Fruit fly (Drosophila melanogaster) whole organism, embryonic: Measurements from ENCODE around the gene CG7991.

ENCODE experiments used
- Bteb2 ChIP-seq: fragments of 200-800 bp; sonication (Bioruptor generic); optimal IDR thresholded peaks from 2 replicates; lab custom pipeline; 2016; ENCODE audit warnings: missing biosample characterization, missing genetic modification characterization
- CG10979 ChIP-seq: fragments of 200-800 bp; sonication (Bioruptor generic); optimal IDR thresholded peaks from 2 replicates; lab custom pipeline; 2018; ENCODE audit warnings: missing biosample characterization, mild to moderate bottlenecking, missing genetic modification characterization, moderate library complexity
- CG11085 ChIP-seq: fragments of 200-800 bp; sonication (Bioruptor generic); IDR thresholded peaks from 2 replicates; pipeline ENCODE4 v1.3.6; 2022; ENCODE audit warnings: missing biosample characterization, missing genetic modification characterization
- CG11696 ChIP-seq: fragments of 200-800 bp; sonication (Bioruptor generic); IDR thresholded peaks from 2 replicates; pipeline ENCODE4 v1.3.6; 2022; ENCODE audit warnings: missing biosample characterization, missing genetic modification characterization
- CG13894 ChIP-seq: fragments of 200-800 bp; sonication (Bioruptor generic); optimal IDR thresholded peaks from 3 replicates; lab custom pipeline; 2018; ENCODE audit warnings: missing biosample characterization, mild to moderate bottlenecking, missing genetic modification characterization, moderate library complexity
- CG15011 ChIP-seq: fragments of 200-800 bp; sonication (Bioruptor generic); optimal IDR thresholded peaks from 3 replicates; lab custom pipeline; 2018; ENCODE audit warnings: missing biosample characterization, mild to moderate bottlenecking, missing genetic modification characterization
- CG15479 ChIP-seq: fragments of 200-800 bp; sonication (Bioruptor generic); optimal IDR thresholded peaks from 3 replicates; lab custom pipeline; 2019; ENCODE audit warnings: missing biosample characterization, mild to moderate bottlenecking, missing genetic modification characterization, moderate library complexity
- CG1647 ChIP-seq: fragments of 200-800 bp; sonication (Bioruptor generic); optimal IDR thresholded peaks from 3 replicates; lab custom pipeline; 2016; ENCODE audit warnings: missing biosample characterization, missing genetic modification characterization
- CG16863 ChIP-seq: fragments of 200-800 bp; sonication (Bioruptor generic); optimal IDR thresholded peaks from 3 replicates; lab custom pipeline; 2016; ENCODE audit warnings: missing biosample characterization, missing genetic modification characterization
- CG17186 ChIP-seq: fragments of 200-800 bp; sonication (Bioruptor generic); optimal IDR thresholded peaks from 3 replicates; lab custom pipeline; 2017; ENCODE audit warnings: missing biosample characterization, missing genetic modification reagents, missing genetic modification characterization
- CG17385 ChIP-seq: fragments of 200-800 bp; sonication (Bioruptor generic); optimal IDR thresholded peaks from 3 replicates; lab custom pipeline; 2018; ENCODE audit warnings: missing biosample characterization, mild to moderate bottlenecking, missing genetic modification characterization
- CG18011 ChIP-seq: fragments of 200-800 bp; sonication (Bioruptor generic); optimal IDR thresholded peaks from 2 replicates; lab custom pipeline; 2017; ENCODE audit warnings: missing biosample characterization, missing genetic modification characterization, mild to moderate bottlenecking, moderate library complexity, missing genotype
- CG18599 ChIP-seq: fragments of 200-800 bp; sonication (Bioruptor generic); optimal IDR thresholded peaks from 3 replicates; lab custom pipeline; 2017; ENCODE audit warnings: missing biosample characterization, missing genetic modification characterization, mild to moderate bottlenecking, moderate library complexity, missing genetic modification reagents
- CG2120 ChIP-seq: fragments of 200-800 bp; sonication (Bioruptor generic); optimal IDR thresholded peaks from 3 replicates; lab custom pipeline; 2016; ENCODE audit warnings: missing biosample characterization, missing genetic modification characterization
- CG31224 ChIP-seq: fragments of 200-800 bp; sonication (Bioruptor generic); IDR thresholded peaks from 2 replicates; pipeline ENCODE4 v1.3.6; 2022; ENCODE audit warnings: missing biosample characterization, missing genetic modification characterization
- CG3838 ChIP-seq: fragments of 200-800 bp; sonication (Bioruptor generic); optimal IDR thresholded peaks from 3 replicates; lab custom pipeline; 2016; ENCODE audit warnings: missing biosample characterization, missing genetic modification characterization
- CG4617 ChIP-seq: fragments of 200-800 bp; sonication (Bioruptor generic); optimal IDR thresholded peaks from 3 replicates; lab custom pipeline; 2016; ENCODE audit warnings: missing biosample characterization, missing genetic modification characterization, borderline replicate concordance
- CG4730 ChIP-seq: fragments of 200-800 bp; sonication (Bioruptor generic); IDR thresholded peaks from 2 replicates; pipeline ENCODE4 v1.3.6; 2022; ENCODE audit warnings: missing biosample characterization, missing genetic modification characterization
- CG4820 ChIP-seq: fragments of 200-800 bp; sonication (Bioruptor generic); optimal IDR thresholded peaks from 3 replicates; lab custom pipeline; 2016; ENCODE audit warnings: missing biosample characterization, missing genetic modification characterization
- CG4854 ChIP-seq: fragments of 200-800 bp; sonication (Bioruptor generic); optimal IDR thresholded peaks from 2 replicates; lab custom pipeline; 2016; ENCODE audit warnings: missing biosample characterization, missing genetic modification characterization, inconsistent platforms
- CG7928 ChIP-seq: fragments of 200-800 bp; sonication (Bioruptor generic); optimal IDR thresholded peaks from 2 replicates; lab custom pipeline; 2017; ENCODE audit warnings: missing biosample characterization, mild to moderate bottlenecking, missing genetic modification characterization
- CG9727 ChIP-seq: fragments of 200-800 bp; sonication (Bioruptor generic); optimal IDR thresholded peaks from 3 replicates; lab custom pipeline; 2017; ENCODE audit warnings: missing biosample characterization, mild to moderate bottlenecking, missing genetic modification characterization
- CTCF ChIP-seq: fragments of 200-800 bp; sonication (Bioruptor generic); optimal IDR thresholded peaks from 2 replicates; lab custom pipeline; 2017; ENCODE audit warnings: missing biosample characterization, mild to moderate bottlenecking, missing genetic modification characterization, moderate library complexity
- Camta ChIP-seq: fragments of 200-800 bp; sonication (Bioruptor generic); optimal IDR thresholded peaks from 2 replicates; lab custom pipeline; 2016; ENCODE audit warnings: missing biosample characterization, missing genetic modification characterization
- Dll ChIP-seq: fragments of 200-800 bp; sonication (Bioruptor generic); IDR thresholded peaks from 4 replicates; pipeline ENCODE4 v1.3.6; 2022; ENCODE audit warnings: missing biosample characterization, missing genetic modification characterization; ENCODE audit not compliant: partially characterized antibody
- Drgx ChIP-seq: fragments of 200-800 bp; sonication (Bioruptor generic); IDR thresholded peaks from 2 replicates; pipeline ENCODE4 v1.3.6; 2022; ENCODE audit warnings: missing biosample characterization, missing genetic modification characterization
- Eip74EF ChIP-seq, 2 experiments: fragments of 200-800 bp in 1 of 2; fragments of >200 bp in 1 of 2; sonication (Bioruptor generic) in 1 of 2; optimal IDR thresholded peaks; 2 replicates each; lab custom pipeline; 2017 to 2019; ENCODE audit warnings: missing biosample characterization in 2 of 2, missing genetic modification characterization in 2 of 2, mild to moderate bottlenecking in 1 of 2, moderate library complexity in 1 of 2
- Elba2 ChIP-seq: fragments of 200-800 bp; sonication (Bioruptor generic); optimal IDR thresholded peaks from 3 replicates; lab custom pipeline; 2016; ENCODE audit warnings: missing biosample characterization, missing genetic modification characterization
- HmgZ ChIP-seq: fragments of 200-800 bp; sonication (Bioruptor generic); optimal IDR thresholded peaks from 2 replicates; lab custom pipeline; 2018; ENCODE audit warnings: missing biosample characterization, mild to moderate bottlenecking, missing genetic modification characterization
- Hsf ChIP-seq: fragments of 200-800 bp; sonication (Bioruptor generic); optimal IDR thresholded peaks from 3 replicates; lab custom pipeline; 2016; ENCODE audit warnings: missing biosample characterization, missing genetic modification characterization
- Meics ChIP-seq: fragments of 200-800 bp; sonication (Bioruptor generic); optimal IDR thresholded peaks from 2 replicates; lab custom pipeline; 2017; ENCODE audit warnings: missing biosample characterization, mild to moderate bottlenecking, missing genetic modification characterization
- NC2β ChIP-seq: fragments of 200-800 bp; sonication (Bioruptor generic); optimal IDR thresholded peaks from 2 replicates; lab custom pipeline; 2016; ENCODE audit warnings: missing biosample characterization, missing genetic modification characterization
- Oli ChIP-seq: fragments of 200-800 bp; sonication (Bioruptor generic); optimal IDR thresholded peaks from 2 replicates; lab custom pipeline; 2018; ENCODE audit warnings: missing biosample characterization, mild to moderate bottlenecking, missing genetic modification characterization, moderate library complexity
- Pdp1 ChIP-seq, 2 experiments: fragments of 200-800 bp; sonication (Bioruptor generic); optimal IDR thresholded peaks; 3 replicates each; lab custom pipeline; 2016; ENCODE audit warnings: missing biosample characterization in 2 of 2, missing genetic modification characterization in 2 of 2, mild to moderate bottlenecking in 1 of 2, moderate library complexity in 1 of 2
- Sox102F ChIP-seq: fragments of 200-800 bp; sonication (Bioruptor generic); optimal IDR thresholded peaks from 2 replicates; lab custom pipeline; 2018; ENCODE audit warnings: missing biosample characterization, mild to moderate bottlenecking, missing genetic modification characterization, moderate library complexity
- ab ChIP-seq: fragments of 200-800 bp; sonication (Bioruptor generic); optimal IDR thresholded peaks from 2 replicates; lab custom pipeline; 2016; ENCODE audit warnings: missing biosample characterization, missing genetic modification characterization
- br ChIP-seq: fragments of >200 bp; optimal IDR thresholded peaks from 2 replicates; lab custom pipeline; 2017
- da ChIP-seq: fragments of 200-800 bp; sonication (Bioruptor generic); optimal IDR thresholded peaks from 2 replicates; lab custom pipeline; 2016; ENCODE audit warnings: missing biosample characterization, missing genetic modification characterization
- danr ChIP-seq: fragments of 200-800 bp; sonication (Bioruptor generic); IDR thresholded peaks from 2 replicates; pipeline ENCODE4 v1.3.6; 2022; ENCODE audit warnings: missing biosample characterization, missing genetic modification characterization
- dmrt11E ChIP-seq: fragments of 200-800 bp; sonication (Bioruptor generic); optimal IDR thresholded peaks from 3 replicates; lab custom pipeline; 2018; ENCODE audit warnings: missing biosample characterization, mild to moderate bottlenecking, missing genetic modification characterization, moderate library complexity
- gfzf ChIP-seq: fragments of 200-800 bp; sonication (Bioruptor generic); optimal IDR thresholded peaks from 2 replicates; lab custom pipeline; 2016; ENCODE audit warnings: missing biosample characterization, mild to moderate bottlenecking, missing genetic modification characterization, moderate library complexity
- ken ChIP-seq: fragments of 200-800 bp; sonication (Bioruptor generic); IDR thresholded peaks from 3 replicates; pipeline ENCODE4 v1.3.6; 2022; ENCODE audit warnings: missing biosample characterization, missing genetic modification characterization
- lbe ChIP-seq: fragments of 200-800 bp; sonication (Bioruptor generic); optimal IDR thresholded peaks from 2 replicates; lab custom pipeline; 2016; ENCODE audit warnings: missing biosample characterization, mild to moderate bottlenecking, missing genetic modification characterization
- nmo ChIP-seq: fragments of 200-800 bp; sonication (Bioruptor generic); optimal IDR thresholded peaks from 2 replicates; lab custom pipeline; 2018; ENCODE audit warnings: missing biosample characterization, mild to moderate bottlenecking, missing genetic modification characterization, moderate library complexity
- otp ChIP-seq: fragments of 200-800 bp; sonication (Bioruptor generic); IDR thresholded peaks from 3 replicates; pipeline ENCODE4, ENCODE4 v1.3.6; 2022; ENCODE audit warnings: missing biosample characterization, missing genetic modification characterization
- pb ChIP-seq: fragments of 200-800 bp; sonication (Bioruptor generic); optimal IDR thresholded peaks from 3 replicates; lab custom pipeline; 2016; ENCODE audit warnings: missing biosample characterization, missing genetic modification characterization
- ranshi ChIP-seq: fragments of 200-800 bp; sonication (Bioruptor generic); IDR thresholded peaks from 2 replicates; pipeline ENCODE4 v1.3.6; 2022; ENCODE audit warnings: missing biosample characterization, missing genetic modification characterization
- salm ChIP-seq: fragments of 200-800 bp; sonication (Bioruptor generic); optimal IDR thresholded peaks from 2 replicates; lab custom pipeline; 2018; ENCODE audit warnings: missing biosample characterization, mild to moderate bottlenecking, missing genetic modification characterization
- seq ChIP-seq: fragments of 200-800 bp; sonication (Bioruptor generic); IDR thresholded peaks from 2 replicates; pipeline ENCODE4 v1.3.6; 2022; ENCODE audit warnings: missing biosample characterization, missing genetic modification characterization
- slbo ChIP-seq: fragments of 200-800 bp; sonication (Bioruptor generic); IDR thresholded peaks from 2 replicates; pipeline ENCODE4 v1.3.6; 2022; ENCODE audit warnings: missing biosample characterization, missing genetic modification characterization

CG7991 gene

dm6 chr3L:1644920-1645567 lies 29.5 kb upstream of the CG7991 start, which contains the start of the genes alphaCOP and CG13919 (continued):
- TF ChIP-seq Drgx (GFP tag; lab: Robert Waterston, UW) (peak; percentile 96), Pdp1 (GFP tag; optimal IDR thresholded peaks at IDR 0.05; lab: Kevin White, UChicago) (peak; percentile 93 to 96), Meics (peak; percentile 94), CTCF (peak; percentile 35), dmrt11E (peak; percentile 97), Sox102F (GFP tag; lab: Kevin White, UChicago) (peak; percentile 98), slbo (GFP tag; lab: Robert Waterston, UW) (peak; percentile 99), CG10979 (tag; lab: Kevin White, UChicago) (peak; percentile 91), Oli (tag; lab: Kevin White, UChicago) (peak; percentile 97), CG13894 (tag; lab: Kevin White, UChicago) (peak; percentile 91), otp (GFP tag; lab: Robert Waterston, UW) (peak; percentile 98), danr (GFP tag; lab: Robert Waterston, UW) (peak; percentile 65), CG2120 (GFP tag; lab: Kevin White, UChicago) (peak; percentile 98), CG15011 (GFP tag; lab: Kevin White, UChicago) (no peak), Elba2 (GFP tag; lab: Kevin White, UChicago) (peak; percentile 87), HmgZ (tag; lab: Kevin White, UChicago) (peak; percentile 98), da (peak; percentile 72), Bteb2 (GFP tag; lab: Kevin White, UChicago) (peak; percentile 94), CG4854 (peak; percentile 94), CG16863 (GFP tag; lab: Kevin White, UChicago) (peak; percentile 91), Dll (peak; percentile 44; the same call in 2 of the 4 replicates), Eip74EF (GFP tag; optimal IDR thresholded peaks at IDR 0.05; lab: Kevin White, UChicago) (peak in 1 of 2 experiments; percentile 96), ab (GFP tag; lab: Kevin White, UChicago) (peak; percentile 90), CG3838 (GFP tag; lab: Kevin White, UChicago) (peak; percentile 89), NC2β (GFP tag; lab: Kevin White, UChicago) (peak; percentile 88), Hsf (GFP tag; lab: Kevin White, UChicago) (peak; percentile 97), CG4820 (GFP tag; lab: Kevin White, UChicago) (peak; percentile 88), CG18599 (peak; percentile 93), CG17186 (GFP tag; lab: Kevin White, UChicago) (peak; percentile 76), gfzf (GFP tag; lab: Kevin White, UChicago) (peak; percentile 24), CG17385 (GFP tag; lab: Kevin White, UChicago) (peak; percentile 99), nmo (GFP tag; lab: Kevin White, UChicago) (peak; percentile 98), CG9727 (peak; percentile 98), ranshi (GFP tag; lab: Robert Waterston, UW) (peak; percentile 85; the same call in 1 of the 2 replicates), lbe (peak; percentile 96), ken (GFP tag; lab: Robert Waterston, UW) (peak; percentile 98), CG1647 (GFP tag; lab: Kevin White, UChicago) (peak; percentile 96), br (lab: Kevin White, UChicago) (no peak), pb (GFP tag; lab: Kevin White, UChicago) (peak; percentile 77), CG4617 (GFP tag; lab: Kevin White, UChicago) (peak; percentile 98), seq (GFP tag; lab: Robert Waterston, UW) (peak; percentile 96), CG31224 (GFP tag; lab: Robert Waterston, UW) (peak; percentile 94), Camta (GFP tag; lab: Kevin White, UChicago) (peak; percentile 93), CG15479 (peak; percentile 52), CG7928 (GFP tag; lab: Kevin White, UChicago) (peak; percentile 64), CG11085 (GFP tag; lab: Robert Waterston, UW) (peak; percentile 96), CG4730 (GFP tag; lab: Robert Waterston, UW) (peak; percentile 96), salm (tag; lab: Kevin White, UChicago) (peak; percentile 92), CG18011 (GFP tag; lab: Kevin White, UChicago) (peak; percentile 86), CG11696 (GFP tag; lab: Robert Waterston, UW) (peak; percentile 88)
